Fruit fly (Drosophila melanogaster) whole organism, embryonic: ENCODE data around the gene lqf.

ENCODE experiments used
- Ada2b ChIP-seq: fragments of 200-800 bp; sonication (Bioruptor generic); IDR thresholded peaks from 2 replicates; pipeline ENCODE4 v1.3.6; 2022; ENCODE audit warnings: missing biosample characterization, missing genetic modification characterization
- Atf3 ChIP-seq: fragments of 200-800 bp; sonication (Bioruptor generic); optimal IDR thresholded peaks from 3 replicates; lab custom pipeline; 2016; ENCODE audit warnings: missing biosample characterization, missing genetic modification characterization
- BtbVII ChIP-seq: fragments of 200-800 bp; sonication (Bioruptor generic); optimal IDR thresholded peaks from 3 replicates; lab custom pipeline; 2017; ENCODE audit warnings: missing biosample characterization, mild to moderate bottlenecking, missing genetic modification characterization
- CG10147 ChIP-seq: fragments of 200-800 bp; sonication (Bioruptor generic); optimal IDR thresholded peaks from 2 replicates; lab custom pipeline; 2019; ENCODE audit warnings: missing biosample characterization, mild to moderate bottlenecking, missing genetic modification characterization, moderate library complexity
- CG10543 ChIP-seq: fragments of 200-800 bp; sonication (Bioruptor generic); optimal IDR thresholded peaks from 3 replicates; lab custom pipeline; 2017; ENCODE audit warnings: missing biosample characterization, mild to moderate bottlenecking, missing genetic modification characterization, moderate library complexity
- CG11247 ChIP-seq: fragments of 200-800 bp; sonication (Bioruptor generic); IDR thresholded peaks from 2 replicates; pipeline ENCODE4 v1.3.6; 2022; ENCODE audit warnings: missing biosample characterization, missing genetic modification characterization
- CG11723 ChIP-seq: fragments of 200-800 bp; sonication (Bioruptor generic); optimal IDR thresholded peaks from 2 replicates; lab custom pipeline; 2017; ENCODE audit warnings: missing biosample characterization, mild to moderate bottlenecking, missing genetic modification characterization
- CG17186 ChIP-seq: fragments of 200-800 bp; sonication (Bioruptor generic); optimal IDR thresholded peaks from 3 replicates; lab custom pipeline; 2017; ENCODE audit warnings: missing biosample characterization, missing genetic modification reagents, missing genetic modification characterization
- CG1832 ChIP-seq: fragments of 200-800 bp; sonication (Bioruptor generic); optimal IDR thresholded peaks from 2 replicates; lab custom pipeline; 2017; ENCODE audit warnings: missing biosample characterization, mild to moderate bottlenecking, missing genetic modification characterization, inconsistent platforms
- CG18619 ChIP-seq: fragments of 200-800 bp; sonication (Bioruptor generic); optimal IDR thresholded peaks from 3 replicates; lab custom pipeline; 2017; ENCODE audit warnings: missing biosample characterization, mild to moderate bottlenecking, missing genetic modification characterization
- CG2120 ChIP-seq: fragments of 200-800 bp; sonication (Bioruptor generic); optimal IDR thresholded peaks from 3 replicates; lab custom pipeline; 2016; ENCODE audit warnings: missing biosample characterization, missing genetic modification characterization
- CG3065 ChIP-seq: fragments of 200-800 bp; sonication (Bioruptor generic); optimal IDR thresholded peaks from 2 replicates; lab custom pipeline; 2016; ENCODE audit warnings: missing biosample characterization, missing genetic modification characterization
- CG34224 ChIP-seq: fragments of 200-800 bp; sonication (Bioruptor generic); IDR thresholded peaks from 3 replicates; pipeline ENCODE4 v1.3.6; 2022; ENCODE audit warnings: missing biosample characterization, missing genetic modification characterization; ENCODE audit not compliant: partially characterized antibody
- CG4730 ChIP-seq: fragments of 200-800 bp; sonication (Bioruptor generic); IDR thresholded peaks from 2 replicates; pipeline ENCODE4 v1.3.6; 2022; ENCODE audit warnings: missing biosample characterization, missing genetic modification characterization
- CG6813 ChIP-seq: fragments of 200-800 bp; sonication (Bioruptor generic); optimal IDR thresholded peaks from 2 replicates; lab custom pipeline; 2017; ENCODE audit warnings: missing biosample characterization, missing genetic modification characterization, mild to moderate bottlenecking, moderate library complexity, missing genetic modification reagents
- CG7786 ChIP-seq: fragments of 200-800 bp; sonication (Bioruptor generic); optimal IDR thresholded peaks from 2 replicates; lab custom pipeline; 2016; ENCODE audit warnings: missing biosample characterization, missing genetic modification characterization
- CG7987 ChIP-seq: fragments of 200-800 bp; sonication (Bioruptor generic); optimal IDR thresholded peaks from 2 replicates; lab custom pipeline; 2018; ENCODE audit warnings: missing biosample characterization, mild to moderate bottlenecking, missing genetic modification characterization, moderate library complexity
- CG9876 ChIP-seq: fragments of 200-800 bp; sonication (Bioruptor generic); optimal IDR thresholded peaks from 2 replicates; lab custom pipeline; 2016; ENCODE audit warnings: missing biosample characterization, missing genetic modification characterization
- Dip3 ChIP-seq: fragments of 200-800 bp; sonication (Bioruptor generic); optimal IDR thresholded peaks from 3 replicates; lab custom pipeline; 2016; ENCODE audit warnings: missing biosample characterization, missing genetic modification characterization
- Ets97D ChIP-seq: fragments of 200-800 bp; sonication (Bioruptor generic); optimal IDR thresholded peaks from 3 replicates; lab custom pipeline; 2016; ENCODE audit warnings: missing biosample characterization, missing genetic modification characterization
- Fer1 ChIP-seq: fragments of 200-800 bp; sonication (Bioruptor generic); optimal IDR thresholded peaks from 2 replicates; lab custom pipeline; 2017; ENCODE audit warnings: missing biosample characterization, mild to moderate bottlenecking, missing genetic modification characterization
- HLH54F ChIP-seq: fragments of 200-800 bp; sonication (Bioruptor generic); optimal IDR thresholded peaks from 3 replicates; lab custom pipeline; 2016; ENCODE audit warnings: missing biosample characterization, missing genetic modification characterization
- PHDP ChIP-seq: fragments of 200-800 bp; sonication (Bioruptor generic); optimal IDR thresholded peaks from 3 replicates; lab custom pipeline; 2018; ENCODE audit warnings: missing biosample characterization, mild to moderate bottlenecking, missing genetic modification characterization, moderate library complexity
- Six4 ChIP-seq: fragments of 200-800 bp; sonication (Bioruptor generic); optimal IDR thresholded peaks from 2 replicates; lab custom pipeline; 2016; ENCODE audit warnings: missing biosample characterization, missing genetic modification characterization
- Spps ChIP-seq: fragments of 200-800 bp; sonication (Bioruptor generic); optimal IDR thresholded peaks from 2 replicates; lab custom pipeline; 2018; ENCODE audit warnings: missing biosample characterization, mild to moderate bottlenecking, missing genetic modification characterization
- Sry-β ChIP-seq: fragments of 200-800 bp; sonication (Bioruptor generic); optimal IDR thresholded peaks from 2 replicates; lab custom pipeline; 2018; ENCODE audit warnings: missing biosample characterization, mild to moderate bottlenecking, missing genetic modification characterization, moderate library complexity
- TFAM ChIP-seq: fragments of 200-800 bp; sonication (Bioruptor generic); optimal IDR thresholded peaks from 2 replicates; lab custom pipeline; 2017; ENCODE audit warnings: missing biosample characterization, missing genetic modification characterization, inconsistent platforms
- YL-1 ChIP-seq: fragments of 200-800 bp; sonication (Bioruptor generic); optimal IDR thresholded peaks from 3 replicates; lab custom pipeline; 2017; ENCODE audit warnings: missing biosample characterization, mild to moderate bottlenecking, missing genetic modification characterization
- bab2 ChIP-seq: fragments of 200-800 bp; sonication (Bioruptor generic); optimal IDR thresholded peaks from 2 replicates; lab custom pipeline; 2016; ENCODE audit warnings: missing biosample characterization, missing genetic modification characterization
- btn ChIP-seq: fragments of 200-800 bp; sonication (Bioruptor generic); optimal IDR thresholded peaks from 2 replicates; lab custom pipeline; 2016; ENCODE audit warnings: missing biosample characterization, missing genetic modification characterization
- chif ChIP-seq, 2 experiments: fragments of 200-800 bp; sonication (Bioruptor generic); optimal IDR thresholded peaks; 3 replicates each; lab custom pipeline; 2016; ENCODE audit warnings: missing biosample characterization in 2 of 2, missing genetic modification characterization in 2 of 2
- dati ChIP-seq: fragments of 200-800 bp; sonication (Bioruptor generic); IDR thresholded peaks from 2 replicates; pipeline ENCODE4 v1.3.6; 2022; ENCODE audit warnings: missing biosample characterization, missing genetic modification characterization
- esg ChIP-seq: fragments of 200-800 bp; sonication (Bioruptor generic); conservative IDR thresholded peaks from 2 replicates; pipeline ENCODE4 v1.3.6; 2022; ENCODE audit warnings: missing biosample characterization, missing genetic modification characterization
- exex ChIP-seq: fragments of 200-800 bp; sonication (Bioruptor generic); optimal IDR thresholded peaks from 4 replicates; lab custom pipeline; 2018; ENCODE audit warnings: missing biosample characterization, mild to moderate bottlenecking, missing genetic modification characterization, moderate library complexity
- gem ChIP-seq: fragments of 200-800 bp; sonication (Bioruptor generic); optimal IDR thresholded peaks from 2 replicates; lab custom pipeline; 2019; ENCODE audit warnings: missing biosample characterization, mild to moderate bottlenecking, missing genetic modification characterization, moderate library complexity
- gfzf ChIP-seq: fragments of 200-800 bp; sonication (Bioruptor generic); optimal IDR thresholded peaks from 2 replicates; lab custom pipeline; 2016; ENCODE audit warnings: missing biosample characterization, mild to moderate bottlenecking, missing genetic modification characterization, moderate library complexity
- h ChIP-seq: fragments of >200 bp; optimal IDR thresholded peaks from 2 replicates; lab custom pipeline; 2017
- inv ChIP-seq: fragments of 200-800 bp; sonication (Bioruptor generic); IDR thresholded peaks from 2 replicates; pipeline ENCODE4 v1.3.6; 2022; ENCODE audit warnings: missing biosample characterization, missing genetic modification characterization; ENCODE audit not compliant: partially characterized antibody
- knrl ChIP-seq: fragments of 200-800 bp; sonication (Bioruptor generic); IDR thresholded peaks from 3 replicates; pipeline ENCODE4 v1.3.6; 2022; ENCODE audit warnings: missing biosample characterization, missing genetic modification characterization; ENCODE audit not compliant: partially characterized antibody
- lmd ChIP-seq: fragments of 200-800 bp; sonication (Bioruptor generic); IDR thresholded peaks from 2 replicates; pipeline ENCODE4 v1.3.6; 2022; ENCODE audit warnings: missing biosample characterization, missing genetic modification characterization
- mld ChIP-seq: fragments of 200-800 bp; sonication (Bioruptor generic); IDR thresholded peaks from 3 replicates; pipeline ENCODE4 v1.3.6; 2022; ENCODE audit warnings: missing biosample characterization, missing genetic modification characterization; ENCODE audit not compliant: partially characterized antibody
- odd ChIP-seq: fragments of 200-800 bp; sonication (Bioruptor generic); optimal IDR thresholded peaks from 2 replicates; lab custom pipeline; 2017; ENCODE audit warnings: missing biosample characterization, mild to moderate bottlenecking, missing genetic modification characterization
- salm ChIP-seq: fragments of 200-800 bp; sonication (Bioruptor generic); optimal IDR thresholded peaks from 2 replicates; lab custom pipeline; 2018; ENCODE audit warnings: missing biosample characterization, mild to moderate bottlenecking, missing genetic modification characterization
- sens-2 ChIP-seq: fragments of 200-800 bp; sonication (Bioruptor generic); IDR thresholded peaks from 2 replicates; pipeline ENCODE4 v1.3.6; 2022; ENCODE audit warnings: missing biosample characterization, missing genetic modification characterization
- tll ChIP-seq, 2 experiments: fragments of 200-800 bp in 1 of 2; fragments of >200 bp in 1 of 2; sonication (Bioruptor generic) in 1 of 2; optimal IDR thresholded peaks; 2 replicates each; lab custom pipeline; 2017 to 2019; ENCODE audit warnings: missing biosample characterization in 2 of 2, missing genetic modification characterization in 2 of 2, mild to moderate bottlenecking in 1 of 2, moderate library complexity in 1 of 2
- toy ChIP-seq: fragments of 200-800 bp; sonication (Bioruptor generic); IDR thresholded peaks from 2 replicates; pipeline ENCODE4 v1.3.6; 2022; ENCODE audit warnings: missing biosample characterization, missing genetic modification characterization
- tx ChIP-seq: fragments of 200-800 bp; sonication (Bioruptor generic); optimal IDR thresholded peaks from 2 replicates; lab custom pipeline; 2016; ENCODE audit warnings: missing biosample characterization, missing genetic modification characterization
- wek ChIP-seq: fragments of 200-800 bp; sonication (Bioruptor generic); optimal IDR thresholded peaks from 3 replicates; lab custom pipeline; 2018; ENCODE audit warnings: missing biosample characterization, mild to moderate bottlenecking, missing genetic modification characterization, moderate library complexity
- zen2 ChIP-seq: fragments of 200-800 bp; sonication (Bioruptor generic); IDR thresholded peaks from 3 replicates; pipeline ENCODE4 v1.3.6; 2022; ENCODE audit warnings: missing biosample characterization, missing genetic modification characterization; ENCODE audit not compliant: partially characterized antibody
- zfh1 ChIP-seq: fragments of 200-800 bp; sonication (Bioruptor generic); IDR thresholded peaks from 3 replicates; pipeline ENCODE4 v1.3.6; 2022; ENCODE audit warnings: missing biosample characterization, missing genetic modification characterization
- zfh2 ChIP-seq: fragments of 200-800 bp; sonication (Bioruptor generic); optimal IDR thresholded peaks from 2 replicates; lab custom pipeline; 2016; ENCODE audit warnings: missing biosample characterization, missing genetic modification characterization

lqf gene

DNA sequence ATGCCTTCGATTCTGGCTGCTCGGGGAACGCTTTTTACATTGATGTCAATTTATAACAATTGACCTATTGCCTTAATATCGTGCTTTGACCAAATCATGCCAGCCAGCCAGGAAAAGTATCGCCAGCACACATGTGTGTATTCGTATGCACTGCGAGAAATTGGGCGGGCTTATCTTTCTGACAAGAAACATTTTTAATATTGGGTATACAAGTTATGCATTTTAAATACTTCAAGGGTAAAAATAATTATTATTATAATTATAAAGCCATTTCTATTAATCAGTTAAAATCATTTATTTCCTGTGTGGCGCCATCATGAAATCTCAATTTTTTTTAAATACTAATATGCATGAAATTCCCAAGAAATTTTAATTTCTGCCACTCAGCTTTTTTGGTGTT is 6.7 kb upstream of the lqf start (continued):
- TF ChIP-seq CG6813 (GFP tag; lab: Kevin White, UChicago) (no peak), lmd (GFP tag; lab: Robert Waterston, UW) (peak; percentile 37), PHDP (tag; lab: Kevin White, UChicago) (no peak), CG34224 (no peak), Ets97D (GFP tag; lab: Kevin White, UChicago) (no peak), odd (GFP tag; lab: Kevin White, UChicago) (no peak), zen2 (GFP tag; lab: Robert Waterston, UW) (no peak), TFAM (GFP tag; lab: Kevin White, UChicago) (no peak), Atf3 (no peak), CG9876 (no peak), Dip3 (GFP tag; lab: Kevin White, UChicago) (no peak), mld (GFP tag; lab: Robert Waterston, UW) (no peak), BtbVII (GFP tag; lab: Kevin White, UChicago) (no peak), CG17186 (GFP tag; lab: Kevin White, UChicago) (no peak), knrl (GFP tag; lab: Robert Waterston, UW) (no peak), wek (no peak), Six4 (GFP tag; lab: Kevin White, UChicago) (no peak), salm (tag; lab: Kevin White, UChicago) (no peak), CG4730 (GFP tag; lab: Robert Waterston, UW) (0 out of 2 replicates have a peak, but pooled peaks have one; percentile 17), gfzf (no peak), YL-1 (GFP tag; lab: Kevin White, UChicago) (no peak), Sry-β (GFP tag; lab: Kevin White, UChicago) (no peak), CG2120 (GFP tag; lab: Kevin White, UChicago) (no peak), CG7987 (GFP tag; lab: Kevin White, UChicago) (no peak), CG3065 (no peak), CG10147 (GFP tag; lab: Kevin White, UChicago) (no peak), CG11247 (GFP tag; lab: Robert Waterston, UW) (no peak), tx (GFP tag; lab: Kevin White, UChicago) (no peak), sens-2 (GFP tag; lab: Robert Waterston, UW) (no peak), CG11723 (GFP tag; lab: Kevin White, UChicago) (no peak), exex (tag; lab: Kevin White, UChicago) (no peak), dati (GFP tag; lab: Robert Waterston, UW) (no peak), HLH54F (GFP tag; lab: Kevin White, UChicago) (no peak), Ada2b (GFP tag; lab: Robert Waterston, UW) (0 out of 2 replicates have a peak, but pooled peaks have one; percentile 10), bab2 (GFP tag; lab: Kevin White, UChicago) (no peak), esg (GFP tag; lab: Robert Waterston, UW) (0 out of 2 replicates have a peak, but pooled peaks have one; percentile 21), chif (GFP tag; optimal IDR thresholded peaks at IDR 0.05; lab: Kevin White, UChicago) (no peak), zfh2 (no peak), CG7786 (GFP tag; lab: Kevin White, UChicago) (no peak), h (lab: Kevin White, UChicago) (no peak), btn (GFP tag; lab: Kevin White, UChicago) (no peak), tll (GFP tag; optimal IDR thresholded peaks at IDR 0.05; lab: Kevin White, UChicago) (no peak), CG18619 (GFP tag; lab: Kevin White, UChicago) (no peak), Fer1 (GFP tag; lab: Kevin White, UChicago) (no peak), zfh1 (GFP tag; lab: Robert Waterston, UW) (peak; percentile 58; the same call in 1 of the 3 replicates), toy (no peak), Spps (tag; lab: Kevin White, UChicago) (peak; percentile 11), gem (tag; lab: Kevin White, UChicago) (no peak), CG1832 (GFP tag; lab: Kevin White, UChicago) (no peak), inv (GFP tag; lab: Robert Waterston, UW) (no peak), CG10543 (GFP tag; lab: Kevin White, UChicago) (no peak)
